Worm (Caenorhabditis elegans) whole organism, mixed stage, embryonic: ENCODE measurements around the gene swt-4.

Source experiments
- M03D4.4 ChIP-seq: sonication (generic microtip); optimal IDR thresholded peaks from 2 replicates; lab custom pipeline; 2017; ENCODE audit warnings: mild to moderate bottlenecking, missing genetic modification characterization, missing compliant biosample characterization
- bed-3 ChIP-seq: fragments of 200-800 bp; sonication (Bioruptor generic); optimal IDR thresholded peaks from 3 replicates; lab custom pipeline; 2018; ENCODE audit warnings: mild to moderate bottlenecking, missing genetic modification characterization, moderate library complexity, missing compliant biosample characterization
- blmp-1 ChIP-seq: fragments of 150-350 bp; optimal IDR thresholded peaks from 2 replicates; lab custom pipeline; 2014; ENCODE audit warnings: missing biosample characterization, missing genetic modification characterization
- ceh-39 ChIP-seq: fragments of 150-350 bp; optimal IDR thresholded peaks from 2 replicates; lab custom pipeline; 2014; ENCODE audit warnings: missing biosample characterization, missing genetic modification characterization
- ceh-43 ChIP-seq: fragments of 200-800 bp; sonication (Bioruptor generic); optimal IDR thresholded peaks from 2 replicates; lab custom pipeline; 2018; ENCODE audit warnings: mild to moderate bottlenecking, missing genetic modification characterization, moderate library complexity, missing compliant biosample characterization
- ceh-83 ChIP-seq: fragments of 200-800 bp; sonication (Bioruptor generic); optimal IDR thresholded peaks from 2 replicates; lab custom pipeline; 2018; ENCODE audit warnings: mild to moderate bottlenecking, missing genetic modification characterization, missing compliant biosample characterization
- ces-1 ChIP-seq: fragments of 150-350 bp; optimal IDR thresholded peaks from 2 replicates; lab custom pipeline; 2014; ENCODE audit warnings: missing biosample characterization, missing genetic modification reagents, missing genetic modification characterization
- cnd-1 ChIP-seq: fragments of 200-800 bp; sonication (Bioruptor generic); optimal IDR thresholded peaks from 2 replicates; lab custom pipeline; 2018; ENCODE audit warnings: mild to moderate bottlenecking, missing genetic modification characterization, missing compliant biosample characterization
- elt-1 ChIP-seq: sonication (generic microtip); optimal IDR thresholded peaks from 2 replicates; lab custom pipeline; 2017; ENCODE audit warnings: missing genetic modification characterization, mild to moderate bottlenecking, missing compliant biosample characterization, antibody characterized with exemption, moderate library complexity, borderline replicate concordance; ENCODE audit not compliant: insufficient read depth
- elt-3 ChIP-seq: fragments of 150-350 bp; optimal IDR thresholded peaks from 2 replicates; lab custom pipeline; 2014; ENCODE audit warnings: missing biosample characterization, missing genetic modification characterization
- flh-1 ChIP-seq: fragments of 200-800 bp; sonication (Bioruptor generic); optimal IDR thresholded peaks from 2 replicates; lab custom pipeline; 2018; ENCODE audit warnings: mild to moderate bottlenecking, missing genetic modification characterization, moderate library complexity, missing compliant biosample characterization
- ham-2 ChIP-seq: fragments of 200-800 bp; sonication (Bioruptor generic); optimal IDR thresholded peaks from 2 replicates; lab custom pipeline; 2018; ENCODE audit warnings: mild to moderate bottlenecking, missing genetic modification characterization, missing compliant biosample characterization
- hlh-1 ChIP-seq: fragments of 150-350 bp; optimal IDR thresholded peaks from 2 replicates; lab custom pipeline; 2014; ENCODE audit warnings: missing biosample characterization, missing genetic modification reagents, missing genetic modification characterization
- lin-13 ChIP-seq: fragments of 150-350 bp; optimal IDR thresholded peaks from 2 replicates; lab custom pipeline; 2014; ENCODE audit warnings: missing biosample characterization, missing genetic modification characterization
- lsy-2 ChIP-seq: fragments of 150-350 bp; optimal IDR thresholded peaks from 2 replicates; lab custom pipeline; 2014; ENCODE audit warnings: missing biosample characterization, missing genetic modification characterization
- mab-5 ChIP-seq: fragments of 150-350 bp; optimal IDR thresholded peaks from 2 replicates; lab custom pipeline; 2014; ENCODE audit warnings: missing biosample characterization, missing genetic modification characterization
- mep-1 ChIP-seq: fragments of 150-350 bp; optimal IDR thresholded peaks from 2 replicates; lab custom pipeline; 2017; ENCODE audit warnings: missing biosample characterization, missing genetic modification reagents, missing genetic modification characterization, inconsistent platforms
- mls-2 ChIP-seq: sonication (generic microtip); optimal IDR thresholded peaks from 2 replicates; lab custom pipeline; 2016; ENCODE audit warnings: mild to moderate bottlenecking, missing genetic modification characterization, moderate library complexity, missing compliant biosample characterization
- nhr-12 ChIP-seq: fragments of 150-350 bp; optimal IDR thresholded peaks from 2 replicates; lab custom pipeline; 2014; ENCODE audit warnings: missing biosample characterization, missing genetic modification characterization
- nhr-2 ChIP-seq: fragments of 150-350 bp; optimal IDR thresholded peaks from 2 replicates; lab custom pipeline; 2014; ENCODE audit warnings: missing biosample characterization, missing genetic modification characterization
- nhr-237 ChIP-seq: fragments of 150-350 bp; optimal IDR thresholded peaks from 2 replicates; lab custom pipeline; 2014; ENCODE audit warnings: missing biosample characterization, missing genetic modification characterization
- nhr-28 ChIP-seq: fragments of 150-350 bp; optimal IDR thresholded peaks from 2 replicates; lab custom pipeline; 2014; ENCODE audit warnings: missing biosample characterization, missing genetic modification characterization
- nhr-76 ChIP-seq: sonication (generic microtip); optimal IDR thresholded peaks from 2 replicates; lab custom pipeline; 2017; ENCODE audit warnings: missing biosample characterization, missing genetic modification characterization
- pha-4 ChIP-seq: fragments of 150-350 bp; optimal IDR thresholded peaks from 2 replicates; lab custom pipeline; 2018; ENCODE audit warnings: missing biosample characterization, missing genetic modification reagents, missing genetic modification characterization
- sem-2 ChIP-seq: fragments of 200-800 bp; sonication (Bioruptor generic); optimal IDR thresholded peaks from 2 replicates; lab custom pipeline; 2018; ENCODE audit warnings: mild to moderate bottlenecking, missing genetic modification characterization, missing compliant biosample characterization
- snpc-4 ChIP-seq: fragments of 150-350 bp; optimal IDR thresholded peaks from 2 replicates; lab custom pipeline; 2014; ENCODE audit warnings: missing biosample characterization, missing genetic modification characterization
- sptf-1 ChIP-seq: sonication (generic microtip); optimal IDR thresholded peaks from 2 replicates; lab custom pipeline; 2017; ENCODE audit warnings: mild to moderate bottlenecking, missing genetic modification characterization, moderate library complexity, missing compliant biosample characterization
- unc-120 ChIP-seq: sonication (generic microtip); optimal IDR thresholded peaks from 2 replicates; lab custom pipeline; 2017; ENCODE audit warnings: missing genetic modification characterization, missing compliant biosample characterization; ENCODE audit not compliant: poor library complexity, severe bottlenecking
- unc-39 ChIP-seq: fragments of 150-350 bp; optimal IDR thresholded peaks from 2 replicates; lab custom pipeline; 2014; ENCODE audit warnings: missing biosample characterization, missing genetic modification characterization
- unc-62 ChIP-seq: fragments of 150-350 bp; optimal IDR thresholded peaks from 2 replicates; lab custom pipeline; 2014; ENCODE audit warnings: missing biosample characterization, missing genetic modification reagents, missing genetic modification characterization
- zip-8 ChIP-seq: fragments of 150-350 bp; optimal IDR thresholded peaks from 2 replicates; lab custom pipeline; 2014; ENCODE audit warnings: missing biosample characterization, missing genetic modification characterization
- ztf-11 ChIP-seq: fragments of 150-350 bp; optimal IDR thresholded peaks from 2 replicates; lab custom pipeline; 2014; ENCODE audit warnings: missing biosample characterization, missing genetic modification characterization

swt-4 gene

ce11 chrIII:10604325-10604724 is 24.6 kb downstream of the swt-4 start:
- TF ChIP-seq hlh-1 (tag; lab: Kevin White, UChicago) = no peak
- TF ChIP-seq nhr-12 (tag; lab: Kevin White, UChicago) = no peak
- TF ChIP-seq sptf-1 (tag; lab: Kevin White, UChicago) = no peak
- TF ChIP-seq ceh-43 (GFP tag; lab: Kevin White, UChicago) = no peak
- no peak for TF ChIP-seq nhr-2 (tag; lab: Kevin White, UChicago)
- no peak for TF ChIP-seq unc-120 (tag; lab: Kevin White, UChicago)
- no peak for TF ChIP-seq mls-2 (tag; lab: Kevin White, UChicago)
- no peak for TF ChIP-seq mab-5
- TF ChIP-seq mep-1 (tag; lab: Kevin White, UChicago) = no peak
- TF ChIP-seq cnd-1 (tag; lab: Kevin White, UChicago) = no peak
- TF ChIP-seq nhr-76 = no peak
- no peak for TF ChIP-seq ceh-39 (tag; lab: Kevin White, UChicago)
- TF ChIP-seq zip-8 = no peak
- TF ChIP-seq bed-3 (GFP tag; lab: Kevin White, UChicago) = no peak
- no peak for TF ChIP-seq ztf-11 (tag; lab: Kevin White, UChicago)
- TF ChIP-seq flh-1 (GFP tag; lab: Kevin White, UChicago) = no peak
- TF ChIP-seq pha-4 = no peak
- TF ChIP-seq unc-62 = no peak

ce11 chrIII:10603248-10603647 is 25.7 kb downstream of the swt-4 start, which contains the start of gene Y39A1A.2:
TSS of gene Y39A1A.2 (minus strand) at chrIII:10603566.
- TF ChIP-seq elt-1 (tag; lab: Kevin White, UChicago) (no peak), ceh-43 (GFP tag; lab: Kevin White, UChicago) (no peak), flh-1 (GFP tag; lab: Kevin White, UChicago) (no peak), ceh-83 (GFP tag; lab: Kevin White, UChicago) (no peak), zip-8 (peak; percentile 76)

ce11 chrIII:10600894-10601293 is 28.0 kb downstream of the swt-4 start:
- no peak for TF ChIP-seq mls-2 (tag; lab: Kevin White, UChicago)
- TF ChIP-seq hlh-1 (tag; lab: Kevin White, UChicago) = no peak
- TF ChIP-seq bed-3 (GFP tag; lab: Kevin White, UChicago) = no peak
- no peak for TF ChIP-seq unc-120 (tag; lab: Kevin White, UChicago)
- no peak for TF ChIP-seq ces-1 (GFP tag; lab: Kevin White, UChicago)
- no peak for TF ChIP-seq pha-4
- no peak for TF ChIP-seq blmp-1
- TF ChIP-seq nhr-28 (tag; lab: Kevin White, UChicago) = no peak
- TF ChIP-seq elt-3 = no peak
- no peak for TF ChIP-seq ceh-39 (tag; lab: Kevin White, UChicago)
- no peak for TF ChIP-seq nhr-2 (tag; lab: Kevin White, UChicago)
- TF ChIP-seq elt-1 (tag; lab: Kevin White, UChicago) = no peak
- TF ChIP-seq unc-62 = no peak
- no peak for TF ChIP-seq zip-8
- TF ChIP-seq unc-39 (tag; lab: Kevin White, UChicago) = no peak
- TF ChIP-seq lsy-2 (tag; lab: Kevin White, UChicago) = no peak
- no peak for TF ChIP-seq ham-2 (GFP tag; lab: Kevin White, UChicago)
- no peak for TF ChIP-seq ceh-83 (GFP tag; lab: Kevin White, UChicago)
- TF ChIP-seq mab-5 = no peak
- no peak for TF ChIP-seq ztf-11 (tag; lab: Kevin White, UChicago)
- TF ChIP-seq, all 35 proteins: peak for 0

ce11 chrIII:10600138-10600626 is 28.8 kb downstream of the swt-4 start, which contains the start of gene epg-6:
TSS of gene epg-6 (minus strand) at chrIII:10600188.
- no peak for TF ChIP-seq nhr-76
- TF ChIP-seq pha-4 = no peak
- no peak for TF ChIP-seq ztf-11 (tag; lab: Kevin White, UChicago)
- no peak for TF ChIP-seq elt-3
- TF ChIP-seq lin-13 (tag; lab: Kevin White, UChicago) = no peak
- TF ChIP-seq sem-2 (GFP tag; lab: Kevin White, UChicago) = no peak
- no peak for TF ChIP-seq nhr-12 (tag; lab: Kevin White, UChicago)
- TF ChIP-seq nhr-237 = no peak
- TF ChIP-seq ceh-43 (GFP tag; lab: Kevin White, UChicago) = no peak
- TF ChIP-seq mep-1 (tag; lab: Kevin White, UChicago) = no peak
- TF ChIP-seq snpc-4 (tag; lab: Kevin White, UChicago) = no peak
- no peak for TF ChIP-seq mab-5
- TF ChIP-seq ceh-39 (tag; lab: Kevin White, UChicago) = no peak
- no peak for TF ChIP-seq elt-1 (tag; lab: Kevin White, UChicago)
- no peak for TF ChIP-seq sptf-1 (tag; lab: Kevin White, UChicago)
- TF ChIP-seq ham-2 (GFP tag; lab: Kevin White, UChicago) = no peak
- TF ChIP-seq zip-8 = no peak
- TF ChIP-seq cnd-1 (tag; lab: Kevin White, UChicago) = no peak
- no peak for TF ChIP-seq nhr-2 (tag; lab: Kevin White, UChicago)
- TF ChIP-seq M03D4.4 (tag; lab: Kevin White, UChicago) = no peak
